Fruit fly (Drosophila melanogaster) whole organism, embryonic: ENCODE measurements around the gene IntS14.

Experiments used
- B-H1 ChIP-seq: fragments of 200-800 bp; sonication (Bioruptor generic); IDR thresholded peaks from 3 replicates; pipeline ENCODE4 v1.3.6; 2022; ENCODE audit warnings: missing biosample characterization, missing genetic modification characterization
- Bgb ChIP-seq: fragments of 200-800 bp; sonication (Bioruptor generic); IDR thresholded peaks from 2 replicates; pipeline ENCODE4 v1.3.6; 2022; ENCODE audit warnings: missing biosample characterization, missing genetic modification characterization; ENCODE audit not compliant: partially characterized antibody
- CG10959 ChIP-seq: fragments of 200-800 bp; sonication (Bioruptor generic); IDR thresholded peaks from 2 replicates; pipeline ENCODE4 v1.3.6; 2022; ENCODE audit warnings: missing biosample characterization, missing genetic modification characterization
- CG11398 ChIP-seq: fragments of 200-800 bp; sonication (Bioruptor generic); optimal IDR thresholded peaks from 2 replicates; lab custom pipeline; 2016; ENCODE audit warnings: missing biosample characterization, missing genetic modification characterization
- CG11504 ChIP-seq: fragments of 200-800 bp; sonication (Bioruptor generic); optimal IDR thresholded peaks from 3 replicates; lab custom pipeline; 2019; ENCODE audit warnings: missing biosample characterization, mild to moderate bottlenecking, missing genetic modification characterization, moderate library complexity
- CG17186 ChIP-seq: fragments of 200-800 bp; sonication (Bioruptor generic); optimal IDR thresholded peaks from 3 replicates; lab custom pipeline; 2017; ENCODE audit warnings: missing biosample characterization, missing genetic modification reagents, missing genetic modification characterization
- CG17912 ChIP-seq: fragments of 200-800 bp; sonication (Bioruptor generic); optimal IDR thresholded peaks from 2 replicates; lab custom pipeline; 2018; ENCODE audit warnings: missing biosample characterization, mild to moderate bottlenecking, missing genetic modification characterization
- CG2875 ChIP-seq: fragments of 200-800 bp; sonication (Bioruptor generic); optimal IDR thresholded peaks from 2 replicates; lab custom pipeline; 2017; ENCODE audit warnings: missing biosample characterization, mild to moderate bottlenecking, missing genetic modification characterization, missing genetic modification reagents
- CG34376 ChIP-seq: fragments of 200-800 bp; sonication (Bioruptor generic); optimal IDR thresholded peaks from 2 replicates; lab custom pipeline; 2018; ENCODE audit warnings: missing biosample characterization, mild to moderate bottlenecking, missing genetic modification characterization
- CG3995 ChIP-seq: fragments of 200-800 bp; sonication (Bioruptor generic); optimal IDR thresholded peaks from 3 replicates; lab custom pipeline; 2016; ENCODE audit warnings: missing biosample characterization, missing genetic modification characterization
- CG4328 ChIP-seq: fragments of 200-800 bp; sonication (Bioruptor generic); optimal IDR thresholded peaks from 3 replicates; lab custom pipeline; 2017; ENCODE audit warnings: missing biosample characterization, missing genetic modification reagents, missing genetic modification characterization
- CG6689 ChIP-seq: fragments of 200-800 bp; sonication (Bioruptor generic); IDR thresholded peaks from 2 replicates; pipeline ENCODE4 v1.3.6; 2022; ENCODE audit warnings: missing biosample characterization, missing genetic modification characterization
- CG6765 ChIP-seq: fragments of 200-800 bp; sonication (Bioruptor generic); optimal IDR thresholded peaks from 3 replicates; lab custom pipeline; 2017; ENCODE audit warnings: missing biosample characterization, mild to moderate bottlenecking, missing genetic modification characterization
- CG7556 ChIP-seq: fragments of 200-800 bp; sonication (Bioruptor generic); optimal IDR thresholded peaks from 2 replicates; lab custom pipeline; 2017; ENCODE audit warnings: missing biosample characterization, mild to moderate bottlenecking, missing genetic modification characterization
- CTCF ChIP-seq: fragments of 200-800 bp; sonication (Bioruptor generic); optimal IDR thresholded peaks from 2 replicates; lab custom pipeline; 2017; ENCODE audit warnings: missing biosample characterization, mild to moderate bottlenecking, missing genetic modification characterization, moderate library complexity
- D19A ChIP-seq: fragments of 200-800 bp; optimal IDR thresholded peaks from 3 replicates; lab custom pipeline; 2019; ENCODE audit warnings: missing biosample characterization, mild to moderate bottlenecking, missing genetic modification characterization, moderate library complexity
- Dll ChIP-seq: fragments of 200-800 bp; sonication (Bioruptor generic); IDR thresholded peaks from 4 replicates; pipeline ENCODE4 v1.3.6; 2022; ENCODE audit warnings: missing biosample characterization, missing genetic modification characterization; ENCODE audit not compliant: partially characterized antibody
- Doc3 ChIP-seq: fragments of 200-800 bp; sonication (Bioruptor generic); IDR thresholded peaks from 3 replicates; pipeline ENCODE4 v1.3.6; 2022; ENCODE audit warnings: missing biosample characterization, missing genetic modification characterization; ENCODE audit not compliant: partially characterized antibody
- E2f1 ChIP-seq: fragments of 200-800 bp; sonication (Bioruptor generic); IDR thresholded peaks from 2 replicates; pipeline ENCODE4 v1.3.6; 2022; ENCODE audit warnings: missing biosample characterization, missing genetic modification characterization
- Elba2 ChIP-seq: fragments of 200-800 bp; sonication (Bioruptor generic); optimal IDR thresholded peaks from 3 replicates; lab custom pipeline; 2016; ENCODE audit warnings: missing biosample characterization, missing genetic modification characterization
- Gsc ChIP-seq: fragments of 200-800 bp; sonication (Bioruptor generic); IDR thresholded peaks from 2 replicates; pipeline ENCODE4 v1.3.6; 2022; ENCODE audit warnings: missing biosample characterization, missing genetic modification characterization
- Gug ChIP-seq: fragments of 200-800 bp; sonication (Bioruptor generic); IDR thresholded peaks from 4 replicates; pipeline ENCODE4 v1.3.6; 2022; ENCODE audit warnings: missing biosample characterization, missing genetic modification characterization
- ac ChIP-seq: fragments of 200-800 bp; sonication (Bioruptor generic); optimal IDR thresholded peaks from 3 replicates; lab custom pipeline; 2017; ENCODE audit warnings: missing biosample characterization, mild to moderate bottlenecking, missing genetic modification characterization
- amos ChIP-seq: fragments of 200-800 bp; sonication (Bioruptor generic); IDR thresholded peaks from 2 replicates; pipeline ENCODE4 v1.3.6; 2022; ENCODE audit warnings: missing biosample characterization, missing genetic modification characterization; ENCODE audit not compliant: partially characterized antibody
- aop ChIP-seq: fragments of 200-800 bp; sonication (Bioruptor generic); IDR thresholded peaks from 2 replicates; pipeline ENCODE4 v1.3.6; 2022; ENCODE audit warnings: missing biosample characterization, missing genetic modification characterization
- bowl ChIP-seq: fragments of 200-800 bp; sonication (Bioruptor generic); IDR thresholded peaks from 2 replicates; pipeline ENCODE4 v1.3.6; 2022; ENCODE audit warnings: missing biosample characterization, missing genetic modification characterization
- cas ChIP-seq: fragments of 200-800 bp; sonication (Bioruptor generic); IDR thresholded peaks from 2 replicates; pipeline ENCODE4 v1.3.6; 2022; ENCODE audit warnings: missing biosample characterization, missing genetic modification characterization
- crp ChIP-seq, 2 experiments: fragments of 200-800 bp; sonication (Bioruptor generic); optimal IDR thresholded peaks; 2 replicates in 1 of 2; 3 replicates in 1 of 2; lab custom pipeline; 2017; ENCODE audit warnings: missing biosample characterization in 2 of 2, missing genetic modification characterization in 2 of 2, mild to moderate bottlenecking in 1 of 2, moderate library complexity in 1 of 2
- dm ChIP-seq: fragments of 200-800 bp; sonication (Bioruptor generic); optimal IDR thresholded peaks from 3 replicates; lab custom pipeline; 2016; ENCODE audit warnings: missing biosample characterization, missing genetic modification characterization
- dpn ChIP-seq, 2 experiments: fragments of 200-800 bp; sonication (Bioruptor generic); optimal IDR thresholded peaks; 3 replicates each; lab custom pipeline; 2016; ENCODE audit warnings: missing biosample characterization in 2 of 2, missing genetic modification characterization in 2 of 2
- esg ChIP-seq: fragments of 200-800 bp; sonication (Bioruptor generic); conservative IDR thresholded peaks from 2 replicates; pipeline ENCODE4 v1.3.6; 2022; ENCODE audit warnings: missing biosample characterization, missing genetic modification characterization
- fd3F ChIP-seq: fragments of 200-800 bp; sonication (Bioruptor generic); optimal IDR thresholded peaks from 2 replicates; lab custom pipeline; 2018; ENCODE audit warnings: missing biosample characterization, mild to moderate bottlenecking, missing genetic modification characterization, moderate library complexity
- gfzf ChIP-seq: fragments of 200-800 bp; sonication (Bioruptor generic); optimal IDR thresholded peaks from 2 replicates; lab custom pipeline; 2016; ENCODE audit warnings: missing biosample characterization, mild to moderate bottlenecking, missing genetic modification characterization, moderate library complexity
- grau ChIP-seq: fragments of 200-800 bp; optimal IDR thresholded peaks from 3 replicates; lab custom pipeline; 2019; ENCODE audit warnings: missing biosample characterization, mild to moderate bottlenecking, missing genetic modification characterization, moderate library complexity
- gro ChIP-seq: fragments of 200-800 bp; sonication (Bioruptor generic); optimal IDR thresholded peaks from 2 replicates; lab custom pipeline; 2016; ENCODE audit warnings: missing biosample characterization, missing genetic modification characterization
- gsb ChIP-seq: fragments of 200-800 bp; sonication (Bioruptor generic); IDR thresholded peaks from 2 replicates; pipeline ENCODE4 v1.3.6; 2022; ENCODE audit warnings: missing biosample characterization, missing genetic modification characterization
- ham ChIP-seq: fragments of 200-800 bp; sonication (Bioruptor generic); IDR thresholded peaks from 2 replicates; pipeline ENCODE4 v1.3.6; 2022; ENCODE audit warnings: missing biosample characterization, missing genetic modification characterization
- hbn ChIP-seq: fragments of 200-800 bp; sonication (Bioruptor generic); IDR thresholded peaks from 2 replicates; pipeline ENCODE4 v1.3.6; 2022; ENCODE audit warnings: missing biosample characterization, missing genetic modification characterization; ENCODE audit not compliant: partially characterized antibody
- insv ChIP-seq, 2 experiments: fragments of 200-800 bp; sonication (Bioruptor generic); optimal IDR thresholded peaks; 3 replicates each; lab custom pipeline; 2016 to 2018; ENCODE audit warnings: missing biosample characterization in 2 of 2, missing genetic modification characterization in 2 of 2
- ken ChIP-seq: fragments of 200-800 bp; sonication (Bioruptor generic); IDR thresholded peaks from 3 replicates; pipeline ENCODE4 v1.3.6; 2022; ENCODE audit warnings: missing biosample characterization, missing genetic modification characterization
- kni ChIP-seq: fragments of 200-800 bp; sonication (Bioruptor generic); optimal IDR thresholded peaks from 3 replicates; lab custom pipeline; 2017; ENCODE audit warnings: mild to moderate bottlenecking, missing biosample characterization, missing genetic modification reagents, missing genetic modification characterization
- p53 ChIP-seq: fragments of 200-800 bp; sonication (Bioruptor generic); optimal IDR thresholded peaks from 2 replicates; lab custom pipeline; 2016; ENCODE audit warnings: missing biosample characterization, missing genetic modification characterization
- schlank ChIP-seq: fragments of 200-800 bp; sonication (Bioruptor generic); optimal IDR thresholded peaks from 2 replicates; lab custom pipeline; 2018; ENCODE audit warnings: missing biosample characterization, mild to moderate bottlenecking, missing genetic modification characterization
- sens-2 ChIP-seq: fragments of 200-800 bp; sonication (Bioruptor generic); IDR thresholded peaks from 2 replicates; pipeline ENCODE4 v1.3.6; 2022; ENCODE audit warnings: missing biosample characterization, missing genetic modification characterization
- shn ChIP-seq: fragments of 200-800 bp; sonication (Bioruptor generic); optimal IDR thresholded peaks from 3 replicates; lab custom pipeline; 2016; ENCODE audit warnings: missing biosample characterization, missing genetic modification characterization
- sisA ChIP-seq: fragments of 200-800 bp; sonication (Bioruptor generic); IDR thresholded peaks from 2 replicates; pipeline ENCODE4 v1.3.6; 2022; ENCODE audit warnings: missing biosample characterization, missing genetic modification characterization
- sr ChIP-seq: fragments of 200-800 bp; sonication (Bioruptor generic); IDR thresholded peaks from 3 replicates; pipeline ENCODE4 v1.3.6; 2022; ENCODE audit warnings: missing biosample characterization, missing genetic modification characterization
- ttk ChIP-seq: fragments of 200-800 bp; sonication (Bioruptor generic); IDR thresholded peaks from 2 replicates; pipeline ENCODE4 v2.1.2; 2022; ENCODE audit warnings: missing biosample characterization, missing genetic modification characterization
- unpg ChIP-seq: fragments of 200-800 bp; sonication (Bioruptor generic); optimal IDR thresholded peaks from 3 replicates; lab custom pipeline; 2018; ENCODE audit warnings: missing biosample characterization, mild to moderate bottlenecking, missing genetic modification characterization, moderate library complexity

The IntS14 gene

DNA sequence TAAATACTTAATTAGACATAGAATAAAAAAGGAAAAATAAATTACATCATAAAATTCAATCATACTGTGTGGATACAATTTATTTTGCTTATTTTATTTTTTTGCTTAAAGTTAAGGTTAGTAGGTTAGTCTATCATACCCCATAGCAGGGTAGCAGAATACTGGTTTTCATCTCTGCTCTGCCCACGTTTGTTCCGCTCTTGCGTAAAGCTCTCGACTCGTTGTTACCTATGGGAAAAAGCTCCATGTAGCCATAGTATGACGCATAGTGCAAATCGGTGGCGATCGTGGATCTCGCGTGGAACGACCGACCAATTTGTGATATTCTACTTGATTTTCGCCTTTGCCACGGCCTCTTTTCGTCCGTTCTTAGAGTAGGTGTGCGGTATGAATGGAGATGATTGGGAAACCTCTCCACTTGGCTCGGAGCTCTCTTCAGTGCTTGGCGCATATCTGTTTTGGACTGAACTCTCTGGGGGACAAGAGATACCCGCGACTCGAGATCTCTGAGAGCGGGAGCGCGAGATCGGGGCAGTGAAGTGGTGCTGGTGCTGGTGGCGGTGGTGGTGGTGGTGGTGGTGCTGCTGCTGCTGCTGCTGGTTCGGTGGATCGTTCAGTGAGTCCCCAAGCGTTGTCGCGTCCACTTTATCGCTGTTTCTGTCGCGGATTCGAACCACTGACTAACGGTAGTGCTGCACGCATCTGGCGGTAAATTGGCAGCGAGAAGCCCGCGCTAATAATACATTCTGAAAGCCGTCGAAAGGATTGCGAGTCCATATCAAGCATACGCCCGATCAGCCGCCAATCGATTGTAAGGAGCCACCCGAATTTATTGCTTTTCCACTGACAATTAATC is 21.6 kb downstream of the IntS14 start, which contains the start of gene CG5001 (continued):
- TF ChIP-seq sr (GFP tag; lab: Robert Waterston, UW) (peak; percentile 94), CG6689 (GFP tag; lab: Robert Waterston, UW) (peak; percentile 89), ttk (peak; percentile 84), Gsc (peak; percentile 40; the same call in 1 of the 2 replicates), ken (GFP tag; lab: Robert Waterston, UW) (peak; percentile 63; the same call in 1 of the 3 replicates), dpn (GFP tag; optimal IDR thresholded peaks at IDR 0.05; lab: Kevin White, UChicago) (peak; percentile 77 to 86), unpg (GFP tag; lab: Kevin White, UChicago) (peak; percentile 93), hbn (GFP tag; lab: Robert Waterston, UW) (no peak), gsb (GFP tag; lab: Robert Waterston, UW) (peak; percentile 72), CTCF (GFP tag; lab: Kevin White, UChicago) (peak; percentile 65), CG3995 (GFP tag; lab: Kevin White, UChicago) (peak; percentile 30), CG34376 (GFP tag; lab: Kevin White, UChicago) (peak; percentile 83), Bgb (GFP tag; lab: Robert Waterston, UW) (peak; percentile 54), grau (tag; lab: Kevin White, UChicago) (peak; percentile 89), insv (GFP tag; optimal IDR thresholded peaks at IDR 0.05; lab: Kevin White, UChicago) (peak in 1 of 2 experiments; percentile 7), CG17912 (GFP tag; lab: Kevin White, UChicago) (no peak), sens-2 (GFP tag; lab: Robert Waterston, UW) (0 out of 2 replicates have a peak, but pooled peaks have one; percentile 8), CG7556 (GFP tag; lab: Kevin White, UChicago) (peak; percentile 82), Dll (GFP tag; lab: Robert Waterston, UW) (peak; percentile 36; the same call in 1 of the 4 replicates), aop (GFP tag; lab: Robert Waterston, UW) (no peak), E2f1 (GFP tag; lab: Robert Waterston, UW) (peak; percentile 88), kni (GFP tag; lab: Kevin White, UChicago) (peak; percentile 54), dm (GFP tag; lab: Kevin White, UChicago) (peak; percentile 34), esg (GFP tag; lab: Robert Waterston, UW) (peak; percentile 74), CG6765 (peak; percentile 80), ac (no peak), ham (GFP tag; lab: Robert Waterston, UW) (no peak), Elba2 (GFP tag; lab: Kevin White, UChicago) (no peak), CG11504 (tag; lab: Kevin White, UChicago) (no peak), bowl (GFP tag; lab: Robert Waterston, UW) (peak; percentile 36; the same call in 1 of the 2 replicates), gfzf (GFP tag; lab: Kevin White, UChicago) (no peak), crp (GFP tag; optimal IDR thresholded peaks at IDR 0.05; lab: Kevin White, UChicago) (peak in 1 of 2 experiments; percentile 30), p53 (no peak), amos (GFP tag; lab: Robert Waterston, UW) (peak; percentile 40; the same call in 1 of the 2 replicates), CG4328 (GFP tag; lab: Kevin White, UChicago) (peak; percentile 84), CG2875 (no peak), sisA (peak; percentile 84), cas (GFP tag; lab: Robert Waterston, UW) (peak; percentile 81; the same call in 1 of the 2 replicates), gro (GFP tag; lab: Kevin White, UChicago) (peak; percentile 67), schlank (tag; lab: Kevin White, UChicago) (peak; percentile 25), Doc3 (GFP tag; lab: Robert Waterston, UW) (no peak), shn (GFP tag; lab: Kevin White, UChicago) (peak; percentile 53), Gug (GFP tag; lab: Robert Waterston, UW) (peak; percentile 76; the same call in 3 of the 4 replicates), CG10959 (GFP tag; lab: Robert Waterston, UW) (0 out of 2 replicates have a peak, but pooled peaks have one; percentile 39), CG11398 (GFP tag; lab: Kevin White, UChicago) (no peak), D19A (peak; percentile 82), CG17186 (GFP tag; lab: Kevin White, UChicago) (no peak), B-H1 (GFP tag; lab: Robert Waterston, UW) (peak; percentile 76), fd3F (peak; percentile 73)
